Worm (Caenorhabditis elegans) whole organism, L3 larva: Measurements from ENCODE around the gene rga-3.

Source experiments
- ZK546.5 ChIP-seq: sonication (generic microtip); optimal IDR thresholded peaks from 2 replicates; lab custom pipeline; 2017; ENCODE audit warnings: missing biosample characterization, missing genetic modification characterization
- ama-1 ChIP-seq: fragments of 150-350 bp; optimal IDR thresholded peaks from 2 replicates; lab custom pipeline; 2018
- ceh-28 ChIP-seq: fragments of 150-350 bp; optimal IDR thresholded peaks from 2 replicates; lab custom pipeline; 2014; ENCODE audit warnings: missing biosample characterization, missing genetic modification reagents, missing genetic modification characterization
- ceh-9 ChIP-seq: sonication (generic microtip); optimal IDR thresholded peaks from 2 replicates; lab custom pipeline; 2018; ENCODE audit warnings: missing biosample characterization, missing genetic modification characterization
- egl-27 ChIP-seq: sonication (generic microtip); optimal IDR thresholded peaks from 4 replicates; lab custom pipeline; 2017; ENCODE audit warnings: missing biosample characterization, missing genetic modification reagents, missing genetic modification characterization
- egl-5 ChIP-seq: fragments of 150-350 bp; optimal IDR thresholded peaks from 2 replicates; lab custom pipeline; 2017; ENCODE audit warnings: missing biosample characterization, missing genetic modification reagents, missing genetic modification characterization, inconsistent platforms
- elt-1 ChIP-seq: fragments of 150-350 bp; optimal IDR thresholded peaks from 2 replicates; lab custom pipeline; 2014; ENCODE audit warnings: missing biosample characterization, missing genetic modification characterization
- elt-2 ChIP-seq: sonication (generic microtip); optimal IDR thresholded peaks from 2 replicates; lab custom pipeline; 2016; ENCODE audit warnings: missing genetic modification reagents, mild to moderate bottlenecking, missing genetic modification characterization, missing compliant biosample characterization
- elt-3 ChIP-seq, 3 experiments: fragments of 150-350 bp in 1 of 3; sonication (generic microtip) in 2 of 3; optimal IDR thresholded peaks; 2 replicates in 2 of 3; 4 replicates in 1 of 3; lab custom pipeline; 2014 to 2017; ENCODE audit warnings: missing biosample characterization in 3 of 3, missing genetic modification characterization in 3 of 3
- eor-1 ChIP-seq, 2 experiments: fragments of 150-350 bp; optimal IDR thresholded peaks; 2 replicates each; lab custom pipeline; 2014 to 2018; ENCODE audit warnings: missing biosample characterization in 2 of 2, missing genetic modification characterization in 2 of 2
- fkh-10 ChIP-seq: sonication (generic microtip); optimal IDR thresholded peaks from 2 replicates; lab custom pipeline; 2017; ENCODE audit warnings: missing biosample characterization, missing genetic modification reagents, missing genetic modification characterization
- fkh-2 ChIP-seq: fragments of 150-350 bp; optimal IDR thresholded peaks from 2 replicates; lab custom pipeline; 2014; ENCODE audit warnings: missing biosample characterization, missing genetic modification reagents, missing genetic modification characterization
- fos-1 ChIP-seq: fragments of 150-350 bp; optimal IDR thresholded peaks from 2 replicates; lab custom pipeline; 2014; ENCODE audit warnings: missing biosample characterization, missing genetic modification characterization
- hmg-11 ChIP-seq: sonication (generic microtip); optimal IDR thresholded peaks from 2 replicates; lab custom pipeline; 2016; ENCODE audit warnings: missing genetic modification characterization, missing compliant biosample characterization
- jun-1 ChIP-seq: fragments of 150-350 bp; optimal IDR thresholded peaks from 2 replicates; lab custom pipeline; 2014; ENCODE audit warnings: missing biosample characterization, missing genetic modification reagents, missing genetic modification characterization
- lin-15B ChIP-seq: fragments of 150-350 bp; optimal IDR thresholded peaks from 2 replicates; lab custom pipeline; 2014; ENCODE audit warnings: missing biosample characterization, missing genetic modification characterization
- lin-39 ChIP-seq: fragments of 150-350 bp; optimal IDR thresholded peaks from 2 replicates; lab custom pipeline; 2018; ENCODE audit warnings: missing biosample characterization, missing genetic modification reagents, missing genetic modification characterization
- lsy-12 ChIP-seq: sonication (generic microtip); optimal IDR thresholded peaks from 2 replicates; lab custom pipeline; 2016; ENCODE audit warnings: mild to moderate bottlenecking, missing genetic modification characterization, missing compliant biosample characterization
- mdl-1 ChIP-seq: fragments of 150-350 bp; optimal IDR thresholded peaks from 2 replicates; lab custom pipeline; 2014; ENCODE audit warnings: missing biosample characterization, missing genetic modification characterization
- mml-1 ChIP-seq: fragments of 150-350 bp; sonication (generic microtip); optimal IDR thresholded peaks from 3 replicates; lab custom pipeline; 2014; ENCODE audit warnings: missing biosample characterization, missing genetic modification characterization
- nfya-1 ChIP-seq: sonication (generic microtip); optimal IDR thresholded peaks from 2 replicates; lab custom pipeline; 2017; ENCODE audit warnings: missing genetic modification characterization, mild to moderate bottlenecking, missing compliant biosample characterization, antibody characterized with exemption, moderate library complexity; ENCODE audit not compliant: insufficient read depth
- nhr-11 ChIP-seq: fragments of 150-350 bp; optimal IDR thresholded peaks from 2 replicates; lab custom pipeline; 2014; ENCODE audit warnings: missing biosample characterization, missing genetic modification characterization
- nhr-12 ChIP-seq: fragments of 150-350 bp; optimal IDR thresholded peaks from 2 replicates; lab custom pipeline; 2014; ENCODE audit warnings: missing biosample characterization, missing genetic modification characterization
- nhr-23 ChIP-seq: fragments of 150-350 bp; optimal IDR thresholded peaks from 2 replicates; lab custom pipeline; 2014; ENCODE audit warnings: missing biosample characterization, missing genetic modification reagents, missing genetic modification characterization
- nhr-25 ChIP-seq: sonication (generic microtip); optimal IDR thresholded peaks from 2 replicates; lab custom pipeline; 2017; ENCODE audit warnings: missing biosample characterization, missing genetic modification characterization
- nhr-28 ChIP-seq: fragments of 150-350 bp; optimal IDR thresholded peaks from 2 replicates; lab custom pipeline; 2014; ENCODE audit warnings: missing biosample characterization, missing genetic modification characterization
- nhr-43 ChIP-seq: sonication (generic microtip); optimal IDR thresholded peaks from 2 replicates; lab custom pipeline; 2016; ENCODE audit warnings: mild to moderate bottlenecking, missing genetic modification characterization, missing compliant biosample characterization; ENCODE audit not compliant: poor library complexity, severe bottlenecking
- nhr-67 ChIP-seq: fragments of 150-350 bp; optimal IDR thresholded peaks from 2 replicates; lab custom pipeline; 2014; ENCODE audit warnings: missing biosample characterization, missing genetic modification characterization
- nhr-76 ChIP-seq: fragments of 150-350 bp; sonication (generic microtip); optimal IDR thresholded peaks from 5 replicates; lab custom pipeline; 2014; ENCODE audit warnings: missing biosample characterization, missing genetic modification characterization
- nhr-77 ChIP-seq: fragments of 150-350 bp; optimal IDR thresholded peaks from 2 replicates; lab custom pipeline; 2014; ENCODE audit warnings: missing biosample characterization, missing genetic modification characterization
- pha-4 ChIP-seq: fragments of 150-350 bp; optimal IDR thresholded peaks from 2 replicates; lab custom pipeline; 2014; ENCODE audit warnings: missing biosample characterization, missing genetic modification reagents, missing genetic modification characterization
- pqm-1 ChIP-seq: fragments of 150-350 bp; optimal IDR thresholded peaks from 2 replicates; lab custom pipeline; 2017; ENCODE audit warnings: missing biosample characterization, missing genetic modification characterization, inconsistent platforms
- sea-2 ChIP-seq: fragments of 150-350 bp; sonication (generic microtip); optimal IDR thresholded peaks from 4 replicates; lab custom pipeline; 2014; ENCODE audit warnings: missing biosample characterization, missing genetic modification reagents, missing genetic modification characterization
- skn-1 ChIP-seq: fragments of 150-350 bp; optimal IDR thresholded peaks from 2 replicates; lab custom pipeline; 2014; ENCODE audit warnings: missing biosample characterization, missing genetic modification characterization
- tbx-2 ChIP-seq: sonication (generic microtip); optimal IDR thresholded peaks from 2 replicates; lab custom pipeline; 2016; ENCODE audit warnings: mild to moderate bottlenecking, missing genetic modification characterization, missing compliant biosample characterization
- unc-39 ChIP-seq: sonication (generic microtip); optimal IDR thresholded peaks from 4 replicates; lab custom pipeline; 2017; ENCODE audit warnings: missing biosample characterization, missing genetic modification characterization
- unc-62 ChIP-seq: fragments of 150-350 bp; sonication (generic microtip); optimal IDR thresholded peaks from 4 replicates; lab custom pipeline; 2014; ENCODE audit warnings: missing biosample characterization, missing genetic modification reagents, missing genetic modification characterization
- ztf-11 ChIP-seq: fragments of 150-350 bp; optimal IDR thresholded peaks from 2 replicates; lab custom pipeline; 2014; ENCODE audit warnings: missing biosample characterization, missing genetic modification characterization

rga-3 gene

ce11 chrV:5765081-5765480, 47.4 kb downstream of the rga-3 start, which contains the start of gene pgph-2:
TSS of gene pgph-2 (plus strand) at chrV:5765127.
- peak; percentile 18 for TF ChIP-seq pha-4 (tag; lab: Kevin White, UChicago)
- peak; percentile 74 for TF ChIP-seq elt-2 (tag; lab: Kevin White, UChicago)
- TF ChIP-seq pqm-1 (tag; lab: Kevin White, UChicago), result peak; percentile 76
- TF ChIP-seq nhr-11 (tag; lab: Kevin White, UChicago), result no peak

- TF ChIP-seq nhr-23 (peak; percentile 95), tbx-2 (tag; lab: Kevin White, UChicago) (peak; percentile 32), unc-62 (GFP tag; lab: Kevin White, UChicago) (peak; percentile 45), hmg-11 (tag; lab: Kevin White, UChicago) (no peak), ama-1 (lab: Kevin White, UChicago) (no peak), sea-2 (no peak), nhr-25 (tag; lab: Kevin White, UChicago) (peak; percentile 62), egl-5 (peak; percentile 24), nhr-77 (tag; lab: Kevin White, UChicago) (no peak), egl-27 (tag; lab: Kevin White, UChicago) (peak; percentile 45), nhr-76 (no peak), fos-1 (tag; lab: Kevin White, UChicago) (no peak), ceh-28 (peak; percentile 54), pqm-1 (tag; lab: Kevin White, UChicago) (peak; percentile 72), mdl-1 (tag; lab: Kevin White, UChicago) (peak; percentile 7), ztf-11 (tag; lab: Kevin White, UChicago) (no peak), mml-1 (tag; lab: Kevin White, UChicago) (peak; percentile 63), lin-39 (peak; percentile 42), nhr-67 (tag; lab: Kevin White, UChicago) (no peak), jun-1 (peak; percentile 56), skn-1 (tag; lab: Kevin White, UChicago) (no peak), elt-2 (tag; lab: Kevin White, UChicago) (peak; percentile 87), elt-1 (tag; lab: Kevin White, UChicago) (peak; percentile 20), ceh-9 (tag; lab: Kevin White, UChicago) (no peak), nhr-11 (tag; lab: Kevin White, UChicago) (no peak), nhr-28 (tag; lab: Kevin White, UChicago) (no peak), pha-4 (tag; lab: Kevin White, UChicago) (no peak), nfya-1 (peak; percentile 42), lin-15B (tag; lab: Kevin White, UChicago) (no peak), nhr-12 (tag; lab: Kevin White, UChicago) (no peak), elt-3 (tag; optimal IDR thresholded peaks at IDR 0.05; lab: Kevin White, UChicago) (peak in 2 of 3 experiments; percentile 18 to 63), nhr-43 (tag; lab: Kevin White, UChicago) (peak; percentile 88), fkh-2 (no peak)
Measured at ce11 chrV:5768292-5768695, 50.6 kb downstream of the rga-3 start.

ce11 chrV:5769500-5769899, 51.8 kb downstream of the rga-3 start:
- TF ChIP-seq elt-2 (tag; lab: Kevin White, UChicago), result peak; percentile 81
- no peak for TF ChIP-seq elt-3 (tag; optimal IDR thresholded peaks at IDR 0.05; lab: Kevin White, UChicago)
- TF ChIP-seq pqm-1 (tag; lab: Kevin White, UChicago), result peak; percentile 69

- TF ChIP-seq nhr-23, result peak; percentile 14
- TF ChIP-seq nfya-1, result no peak
- no peak for TF ChIP-seq ZK546.5 (tag; lab: Kevin White, UChicago)
Measured at ce11 chrV:5769999-5770398, 52.3 kb downstream of the rga-3 start.

- TF ChIP-seq eor-1 (tag; optimal IDR thresholded peaks at IDR 0.05; lab: Kevin White, UChicago) (no peak), unc-62 (GFP tag; lab: Kevin White, UChicago) (no peak), ama-1 (lab: Kevin White, UChicago) (peak; percentile 26), nhr-23 (peak; percentile 27), nfya-1 (no peak), nhr-25 (tag; lab: Kevin White, UChicago) (no peak), nhr-11 (tag; lab: Kevin White, UChicago) (no peak), nhr-28 (tag; lab: Kevin White, UChicago) (no peak), ceh-9 (tag; lab: Kevin White, UChicago) (no peak), sea-2 (no peak), egl-27 (tag; lab: Kevin White, UChicago) (no peak), pqm-1 (tag; lab: Kevin White, UChicago) (no peak), unc-39 (tag; lab: Kevin White, UChicago) (no peak), hmg-11 (tag; lab: Kevin White, UChicago) (no peak), lsy-12 (tag; lab: Kevin White, UChicago) (no peak), fkh-10 (GFP tag; lab: Kevin White, UChicago) (no peak), fos-1 (tag; lab: Kevin White, UChicago) (no peak)
Measured at ce11 chrV:5771627-5772026, 53.9 kb downstream of the rga-3 start, which contains the start of gene F44E7.3. TSS of gene F44E7.3 (plus strand) at chrV:5771945.
